Worm (Caenorhabditis elegans): ENCODE data around the gene Y40B10A.5.

Gene Y40B10A.5

DNA sequence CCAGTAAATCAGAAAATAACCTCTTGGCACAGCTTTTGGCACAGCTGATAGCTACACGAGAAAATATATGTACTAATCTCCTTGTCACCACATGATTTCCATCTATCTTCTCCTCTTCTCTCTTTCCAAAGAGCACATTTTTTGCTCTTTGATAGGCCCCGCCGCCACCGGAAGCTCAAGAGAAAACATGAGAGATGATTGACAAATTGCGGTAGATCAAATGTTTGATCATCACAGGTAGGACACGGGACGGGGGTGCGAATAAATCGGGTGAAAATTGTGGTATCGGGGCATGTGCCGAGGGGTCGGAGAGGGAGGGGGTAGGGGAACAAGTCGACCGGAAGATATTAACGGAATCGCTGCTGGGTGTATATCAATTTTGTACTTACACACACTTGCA is 30.2 kb upstream of the Y40B10A.5 start:
- TF ChIP-seq sem-4 (tag; optimal IDR thresholded peaks at IDR 0.05): peak; percentile 26
- no peak for TF ChIP-seq elt-3 (tag; optimal IDR thresholded peaks at IDR 0.05)
- no peak for TF ChIP-seq unc-39 (tag; optimal IDR thresholded peaks at IDR 0.05)
- no peak for TF ChIP-seq ama-1 (optimal IDR thresholded peaks at IDR 0.05)
- TF ChIP-seq lsy-2 (tag; optimal IDR thresholded peaks at IDR 0.05): no peak
- TF ChIP-seq zag-1 (tag; optimal IDR thresholded peaks at IDR 0.05): no peak
- no peak for TF ChIP-seq gmeb-1 (tag; optimal IDR thresholded peaks at IDR 0.05)
- no peak for TF ChIP-seq Y55F3AM.14 (GFP tag; optimal IDR thresholded peaks at IDR 0.05)
- no peak for TF ChIP-seq ztf-11 (tag; optimal IDR thresholded peaks at IDR 0.05)
- TF ChIP-seq F13H6.1 (tag; optimal IDR thresholded peaks at IDR 0.05): peak; percentile 14
- no peak for TF ChIP-seq nhr-6 (tag; optimal IDR thresholded peaks at IDR 0.05)
- TF ChIP-seq nhr-10 (tag; optimal IDR thresholded peaks at IDR 0.05): no peak
- TF ChIP-seq lin-13 (GFP tag; optimal IDR thresholded peaks at IDR 0.05): no peak
- TF ChIP-seq egl-27 (tag; optimal IDR thresholded peaks at IDR 0.05): no peak
- TF ChIP-seq C34F6.9 (tag; optimal IDR thresholded peaks at IDR 0.05): peak; percentile 14
- no peak for TF ChIP-seq nhr-12 (tag; optimal IDR thresholded peaks at IDR 0.05)
- TF ChIP-seq nhr-237 (tag; optimal IDR thresholded peaks at IDR 0.05): no peak
- TF ChIP-seq lin-11 (tag; optimal IDR thresholded peaks at IDR 0.05): no peak

DNA sequence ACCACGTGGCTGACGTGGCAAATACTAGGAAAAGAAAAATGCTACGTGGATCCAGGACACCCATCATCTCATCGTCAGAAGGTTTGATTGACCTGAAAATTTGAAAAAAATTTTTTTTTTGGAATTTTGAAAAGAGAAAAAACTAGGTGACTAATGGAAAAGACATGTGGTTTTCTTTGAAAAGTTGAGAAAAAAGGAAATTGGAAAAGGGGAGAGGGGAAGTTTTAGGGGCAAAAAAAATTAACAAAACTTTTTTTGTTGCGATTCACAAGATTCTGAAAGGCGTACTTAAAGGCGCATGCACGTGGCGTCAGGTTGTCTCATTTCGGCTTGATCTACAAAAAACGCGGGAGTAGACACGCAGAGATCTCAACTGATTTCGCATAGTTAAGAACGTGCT is 27.0 kb upstream of the Y40B10A.5 start, which contains the start of gene Y40B10A.9:
TSS of gene Y40B10A.9 (minus strand) at position 101 of the 400 bp plus-strand sequence.
- TF ChIP-seq sma-9 (GFP tag; optimal IDR thresholded peaks at IDR 0.05) (no peak), sma-9 (tag; optimal IDR thresholded peaks at IDR 0.05) (no peak), snpc-4 (tag; optimal IDR thresholded peaks at IDR 0.05) (no peak), mab-5 (tag; optimal IDR thresholded peaks at IDR 0.05) (no peak), lin-13 (GFP tag; optimal IDR thresholded peaks at IDR 0.05) (no peak)

DNA sequence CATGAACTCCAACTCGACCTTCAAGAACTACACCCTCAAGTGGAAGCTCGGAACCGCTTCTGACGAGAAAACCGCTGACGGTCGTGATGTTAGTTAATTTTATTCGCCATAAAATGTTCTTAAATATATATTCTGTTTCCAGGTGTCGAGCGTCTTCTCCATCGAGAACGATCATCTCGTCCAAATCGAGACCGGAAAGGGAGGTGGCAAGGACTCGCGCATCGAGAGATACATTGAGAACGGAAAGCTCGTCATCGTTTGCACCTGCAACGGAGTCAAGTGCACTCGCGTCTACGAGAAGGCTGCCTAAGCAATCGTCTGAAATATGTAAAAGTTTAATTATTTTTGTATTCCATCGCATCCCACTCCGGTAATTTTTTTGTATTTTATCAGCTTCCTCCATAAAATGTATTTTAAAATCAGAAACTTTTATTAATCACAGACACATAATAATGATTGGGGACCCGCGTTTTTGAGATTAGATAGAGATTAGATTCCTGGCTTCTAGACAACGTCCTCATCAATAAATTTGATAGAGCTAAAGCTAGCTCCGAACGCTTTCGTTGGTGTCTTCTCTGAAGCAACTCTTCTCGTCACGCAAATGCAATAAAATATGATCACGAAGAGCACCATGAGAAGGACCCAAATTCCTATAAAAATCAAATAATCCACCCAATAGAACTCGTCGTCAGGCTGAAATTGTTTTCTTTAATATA is 23.0 kb upstream of the Y40B10A.5 start:
- TF ChIP-seq blmp-1 (tag; optimal IDR thresholded peaks at IDR 0.05; ENCODE audit: insufficient read depth) (no peak), C34F6.9 (tag; optimal IDR thresholded peaks at IDR 0.05) (no peak), unc-62 (GFP tag; optimal IDR thresholded peaks at IDR 0.05) (no peak), snpc-4 (tag; optimal IDR thresholded peaks at IDR 0.05) (no peak), lin-11 (tag; optimal IDR thresholded peaks at IDR 0.05) (no peak), gmeb-1 (tag; optimal IDR thresholded peaks at IDR 0.05) (no peak), Y55F3AM.14 (GFP tag; optimal IDR thresholded peaks at IDR 0.05) (no peak)

DNA sequence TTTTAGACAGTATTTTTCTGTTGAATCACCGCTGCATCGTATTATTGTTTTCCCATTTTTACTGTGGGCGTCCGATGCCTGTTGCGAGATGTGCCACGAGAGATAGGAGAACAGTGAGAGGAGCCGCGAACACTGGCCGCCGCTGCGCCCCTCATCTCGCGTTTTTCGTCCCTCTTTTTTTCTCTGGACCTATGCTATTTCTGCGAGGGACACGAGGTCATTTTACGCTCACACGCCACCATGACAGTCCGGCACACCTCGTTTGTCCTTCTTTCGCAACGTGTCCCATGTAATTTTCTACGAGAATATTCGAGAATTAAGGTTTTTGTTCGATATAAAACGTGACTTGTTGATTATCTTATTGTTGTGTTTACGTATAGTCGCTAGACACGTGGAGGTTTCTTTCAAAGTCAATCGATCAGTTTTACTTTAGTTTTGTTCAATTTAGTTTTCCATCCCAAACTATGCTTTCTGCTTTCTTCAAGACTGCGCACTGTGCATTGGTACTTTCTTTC is 22.2 kb upstream of the Y40B10A.5 start, which contains the start of gene lbp-9:
TSS of gene lbp-9 (plus strand) at position 465 of the 515 bp plus-strand sequence.
- TF ChIP-seq zag-1 (tag; optimal IDR thresholded peaks at IDR 0.05) (no peak), unc-39 (tag; optimal IDR thresholded peaks at IDR 0.05) (no peak), ceh-16 (tag; optimal IDR thresholded peaks at IDR 0.05) (no peak), alr-1 (tag; optimal IDR thresholded peaks at IDR 0.05) (no peak), mbf-1 (tag; optimal IDR thresholded peaks at IDR 0.05) (no peak), lsy-2 (tag; optimal IDR thresholded peaks at IDR 0.05) (peak in 1 of 2 experiments; percentile 59), crh-2 (tag; optimal IDR thresholded peaks at IDR 0.05) (peak; percentile 83), mdl-1 (tag; optimal IDR thresholded peaks at IDR 0.05) (peak in 1 of 2 experiments; percentile 53), unc-62 (GFP tag; optimal IDR thresholded peaks at IDR 0.05) (no peak), ceh-82 (tag; optimal IDR thresholded peaks at IDR 0.05) (no peak), egl-27 (tag; optimal IDR thresholded peaks at IDR 0.05) (peak; percentile 20), gmeb-1 (tag; optimal IDR thresholded peaks at IDR 0.05) (peak; percentile 26), nhr-21 (tag; optimal IDR thresholded peaks at IDR 0.05) (no peak), nhr-10 (tag; optimal IDR thresholded peaks at IDR 0.05) (no peak), blmp-1 (tag; optimal IDR thresholded peaks at IDR 0.05; ENCODE audit: insufficient read depth) (peak; percentile 2), sma-9 (GFP tag; optimal IDR thresholded peaks at IDR 0.05) (peak; percentile 49), sma-9 (tag; optimal IDR thresholded peaks at IDR 0.05) (no peak), C34F6.9 (tag; optimal IDR thresholded peaks at IDR 0.05) (peak; percentile 88), Y55F3AM.14 (GFP tag; optimal IDR thresholded peaks at IDR 0.05) (no peak), sem-4 (tag; optimal IDR thresholded peaks at IDR 0.05) (peak; percentile 1), ztf-4 (tag; optimal IDR thresholded peaks at IDR 0.05) (peak; percentile 64), F13H6.1 (tag; optimal IDR thresholded peaks at IDR 0.05) (peak; percentile 25), sma-3 (GFP tag; optimal IDR thresholded peaks at IDR 0.05) (peak; percentile 72), nhr-129 (tag; optimal IDR thresholded peaks at IDR 0.05) (peak; percentile 79), nhr-11 (tag; optimal IDR thresholded peaks at IDR 0.05) (no peak), nhr-25 (tag; optimal IDR thresholded peaks at IDR 0.05) (peak; percentile 87), fos-1 (tag; optimal IDR thresholded peaks at IDR 0.05) (peak; percentile 34)

Measured in whole organism, L2 larva.